Fruit fly (Drosophila melanogaster) S2 (cell line): Measurements from ENCODE around the gene CG2182.

Experiments
- CG8478 ChIP-seq: fragments of >200 bp; optimal IDR thresholded peaks from 2 replicates; lab custom pipeline; 2018
- CTCF ChIP-seq, 2 experiments: fragments of >200 bp; optimal IDR thresholded peaks; 2 replicates each; lab custom pipeline; 2018

dm6 chr3R:5617923-5618623 is 41.6 kb downstream of the CG2182 start:
- TF ChIP-seq CTCF (optimal IDR thresholded peaks at IDR 0.05; lab: Kevin White, UChicago) (no peak), CG8478 (lab: Kevin White, UChicago) (no peak)
